Worm (Caenorhabditis elegans): ENCODE measurements around the gene F21C10.3.

F21C10.3 gene

ce11 chrV:9098280-9098973 lies 29.4 kb upstream of the F21C10.3 start, which contains the start of gene F21C10.9:
Gene F21C10.9 (minus strand): TSS chrV:9098696.
- TF ChIP-seq hmg-4 (GFP tag; optimal IDR thresholded peaks at IDR 0.05), result no peak
- TF ChIP-seq pes-1 (GFP tag; IDR thresholded peaks at IDR 0.05), result no peak
- no peak for TF ChIP-seq ets-7 (tag; optimal IDR thresholded peaks at IDR 0.05)
- no peak for TF ChIP-seq hmbx-1 (tag; optimal IDR thresholded peaks at IDR 0.05)
- no peak for TF ChIP-seq ama-1 (optimal IDR thresholded peaks at IDR 0.05)
- TF ChIP-seq hnd-1 (tag; optimal IDR thresholded peaks at IDR 0.05), result no peak
- no peak for TF ChIP-seq scrt-1 (GFP tag; IDR thresholded peaks at IDR 0.05)
- TF ChIP-seq flt-1 (GFP tag; IDR thresholded peaks at IDR 0.05), result no peak
- no peak for TF ChIP-seq tra-4 (tag; optimal IDR thresholded peaks at IDR 0.05)
- TF ChIP-seq ceh-36 (tag; optimal IDR thresholded peaks at IDR 0.05), result no peak
- TF ChIP-seq aly-1 (tag; optimal IDR thresholded peaks at IDR 0.05), result no peak
- no peak for TF ChIP-seq tbx-11 (GFP tag; IDR thresholded peaks at IDR 0.05)
- no peak for TF ChIP-seq tbx-37 (GFP tag; conservative IDR thresholded peaks at IDR 0.05)
- TF ChIP-seq F13C5.2 (tag; optimal IDR thresholded peaks at IDR 0.05), result no peak
- TF ChIP-seq sea-1 (GFP tag; conservative IDR thresholded peaks at IDR 0.05), result no peak
- no peak for TF ChIP-seq B0310.2 (tag; optimal IDR thresholded peaks at IDR 0.05)
- TF ChIP-seq ceh-13 (GFP tag; optimal IDR thresholded peaks at IDR 0.05), result no peak

DNA sequence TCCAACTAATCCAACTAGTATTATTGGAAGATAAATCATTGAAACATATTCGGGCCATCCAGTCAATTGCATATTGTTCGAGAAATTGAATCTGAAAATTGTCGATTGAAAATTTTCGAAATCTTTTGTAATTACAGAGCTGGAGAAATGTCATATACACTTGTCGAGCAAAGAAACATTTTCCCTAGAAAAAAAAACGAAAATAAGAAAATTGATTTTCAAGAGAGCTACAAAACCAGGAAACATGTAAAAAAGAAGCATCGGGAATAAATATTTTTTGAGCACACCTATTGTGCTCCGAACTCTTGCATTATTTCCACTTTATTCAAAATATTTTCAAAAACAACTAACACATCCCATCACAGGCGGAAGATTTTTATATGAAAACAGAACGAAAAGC lies 26.8 kb upstream of the F21C10.3 start, which contains the start of gene frpr-6:
Gene frpr-6, minus strand, starts transcription at position 101 of the 400 bp plus-strand sequence.
- TF ChIP-seq flt-1 (GFP tag; IDR thresholded peaks at IDR 0.05) (no peak), ets-7 (tag; optimal IDR thresholded peaks at IDR 0.05) (no peak), scrt-1 (GFP tag; IDR thresholded peaks at IDR 0.05) (no peak), hmg-4 (GFP tag; optimal IDR thresholded peaks at IDR 0.05) (no peak), ceh-13 (GFP tag; optimal IDR thresholded peaks at IDR 0.05) (no peak), tbx-37 (GFP tag; conservative IDR thresholded peaks at IDR 0.05) (no peak), hnd-1 (tag; optimal IDR thresholded peaks at IDR 0.05) (no peak), aly-1 (tag; optimal IDR thresholded peaks at IDR 0.05) (no peak), ceh-36 (tag; optimal IDR thresholded peaks at IDR 0.05) (no peak), tra-4 (tag; optimal IDR thresholded peaks at IDR 0.05) (no peak), pes-1 (GFP tag; IDR thresholded peaks at IDR 0.05) (no peak), tbx-11 (GFP tag; IDR thresholded peaks at IDR 0.05) (no peak), sea-1 (GFP tag; conservative IDR thresholded peaks at IDR 0.05) (no peak)

DNA sequence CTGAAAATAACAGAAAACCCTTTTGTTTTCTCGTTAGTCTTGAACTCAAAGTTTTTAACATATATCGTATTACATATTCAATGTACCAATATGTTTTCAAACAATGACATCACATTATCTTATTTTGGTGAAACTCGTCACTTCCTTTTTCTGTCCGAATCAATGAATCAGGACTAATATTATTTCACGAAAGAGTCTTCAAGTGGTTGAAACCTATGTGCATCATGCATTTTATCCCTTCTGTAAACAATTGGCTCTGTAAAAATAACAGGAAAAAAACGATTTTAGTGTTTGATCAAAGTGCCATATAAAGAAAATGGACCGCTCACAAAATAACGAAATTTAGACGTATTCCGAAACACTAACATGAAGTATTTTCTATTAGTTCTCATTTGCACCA lies 19.7 kb upstream of the F21C10.3 start, which contains the start of gene F21C10.18:
Gene F21C10.18, plus strand, starts transcription at position 301 of the 400 bp plus-strand sequence.
- TF ChIP-seq hnd-1 (tag; optimal IDR thresholded peaks at IDR 0.05), result no peak
- no peak for TF ChIP-seq ceh-36 (tag; optimal IDR thresholded peaks at IDR 0.05)
- no peak for TF ChIP-seq tbx-11 (GFP tag; IDR thresholded peaks at IDR 0.05)
- TF ChIP-seq aly-1 (tag; optimal IDR thresholded peaks at IDR 0.05), result no peak
- TF ChIP-seq hmg-4 (GFP tag; optimal IDR thresholded peaks at IDR 0.05), result no peak
- TF ChIP-seq ama-1 (optimal IDR thresholded peaks at IDR 0.05), result no peak
- TF ChIP-seq flt-1 (GFP tag; IDR thresholded peaks at IDR 0.05), result no peak
- no peak for TF ChIP-seq ets-7 (tag; optimal IDR thresholded peaks at IDR 0.05)
- no peak for TF ChIP-seq tbx-37 (GFP tag; conservative IDR thresholded peaks at IDR 0.05)
- TF ChIP-seq sea-1 (GFP tag; conservative IDR thresholded peaks at IDR 0.05), result no peak

ce11 chrV:9109281-9109680 lies 18.6 kb upstream of the F21C10.3 start, which contains the start of gene pqn-31:
Gene pqn-31 (plus strand): TSS chrV:9109581.
- no peak for TF ChIP-seq aly-1 (tag; optimal IDR thresholded peaks at IDR 0.05)
- TF ChIP-seq hnd-1 (tag; optimal IDR thresholded peaks at IDR 0.05), result no peak
- no peak for TF ChIP-seq ceh-36 (tag; optimal IDR thresholded peaks at IDR 0.05)
- no peak for TF ChIP-seq B0310.2 (tag; optimal IDR thresholded peaks at IDR 0.05)

DNA sequence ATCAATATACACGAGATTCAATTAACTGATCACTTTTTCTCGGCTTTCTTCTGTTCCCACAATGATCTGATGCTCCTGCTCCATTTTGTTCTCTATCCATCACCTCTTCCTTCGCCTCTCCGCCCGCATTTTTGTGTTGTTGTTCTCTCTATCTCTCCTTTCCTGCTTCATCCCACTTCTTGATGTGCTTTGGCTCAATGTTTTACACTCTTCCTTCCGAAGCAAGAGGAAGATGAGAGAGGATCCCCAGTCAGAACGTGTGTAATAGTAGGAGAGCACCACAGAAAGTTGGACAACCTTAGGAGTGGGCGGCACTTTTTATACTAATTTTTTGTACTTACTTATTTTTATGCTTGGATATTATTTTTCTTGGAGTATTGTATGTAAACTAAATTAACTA lies 15.9 kb upstream of the F21C10.3 start:
- TF ChIP-seq tra-4 (tag; optimal IDR thresholded peaks at IDR 0.05), result no peak
- no peak for TF ChIP-seq ama-1 (optimal IDR thresholded peaks at IDR 0.05)
- no peak for TF ChIP-seq hnd-1 (tag; optimal IDR thresholded peaks at IDR 0.05)
- TF ChIP-seq ets-7 (tag; optimal IDR thresholded peaks at IDR 0.05), result no peak
- TF ChIP-seq flt-1 (GFP tag; IDR thresholded peaks at IDR 0.05), result no peak
- TF ChIP-seq tbx-37 (GFP tag; conservative IDR thresholded peaks at IDR 0.05), result no peak
- TF ChIP-seq pes-1 (GFP tag; IDR thresholded peaks at IDR 0.05), result no peak
- no peak for TF ChIP-seq ceh-36 (tag; optimal IDR thresholded peaks at IDR 0.05)
- no peak for TF ChIP-seq scrt-1 (GFP tag; IDR thresholded peaks at IDR 0.05)
- no peak for TF ChIP-seq ceh-13 (GFP tag; optimal IDR thresholded peaks at IDR 0.05)
- no peak for TF ChIP-seq aly-1 (tag; optimal IDR thresholded peaks at IDR 0.05)
- no peak for TF ChIP-seq F13C5.2 (tag; optimal IDR thresholded peaks at IDR 0.05)
- TF ChIP-seq hmbx-1 (tag; optimal IDR thresholded peaks at IDR 0.05), result no peak
- TF ChIP-seq sea-1 (GFP tag; conservative IDR thresholded peaks at IDR 0.05), result no peak
- TF ChIP-seq B0310.2 (tag; optimal IDR thresholded peaks at IDR 0.05), result no peak
- no peak for TF ChIP-seq tbx-11 (GFP tag; IDR thresholded peaks at IDR 0.05)
- TF ChIP-seq hmg-4 (GFP tag; optimal IDR thresholded peaks at IDR 0.05), result no peak

ce11 chrV:9112467-9112866 lies 15.4 kb upstream of the F21C10.3 start, which contains the start of gene F21C10.7:
Gene F21C10.7 (plus strand): TSS chrV:9112767.
- TF ChIP-seq tbx-37 (GFP tag; conservative IDR thresholded peaks at IDR 0.05) (no peak), B0310.2 (tag; optimal IDR thresholded peaks at IDR 0.05) (no peak), pes-1 (GFP tag; IDR thresholded peaks at IDR 0.05) (no peak), F13C5.2 (tag; optimal IDR thresholded peaks at IDR 0.05) (no peak), hmg-4 (GFP tag; optimal IDR thresholded peaks at IDR 0.05) (no peak)

DNA sequence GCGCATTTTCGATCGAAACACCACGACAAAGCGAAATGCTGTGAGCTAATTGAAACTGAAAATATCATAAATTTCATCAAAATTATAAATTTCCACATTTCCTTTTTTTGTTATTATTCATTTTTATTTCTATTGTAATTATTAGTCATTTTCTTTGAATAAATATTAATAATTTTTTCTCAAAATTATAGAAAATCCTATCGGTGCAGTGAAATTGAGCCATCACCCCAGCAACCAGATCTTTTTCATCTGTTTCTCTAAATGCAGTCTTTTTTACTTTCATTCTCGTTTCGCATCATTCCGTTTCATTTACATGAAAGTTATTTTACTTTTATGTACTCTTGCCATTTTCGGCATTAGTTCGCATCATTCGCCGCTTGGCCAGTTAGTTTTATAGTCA lies 5.9 kb upstream of the F21C10.3 start, which contains the start of gene F21C10.13:
Gene F21C10.13, plus strand, starts transcription at position 301 of the 400 bp plus-strand sequence.
- TF ChIP-seq scrt-1 (GFP tag; IDR thresholded peaks at IDR 0.05) (no peak), ceh-36 (tag; optimal IDR thresholded peaks at IDR 0.05) (no peak), tbx-37 (GFP tag; conservative IDR thresholded peaks at IDR 0.05) (no peak), ama-1 (optimal IDR thresholded peaks at IDR 0.05) (no peak), F13C5.2 (tag; optimal IDR thresholded peaks at IDR 0.05) (no peak), B0310.2 (tag; optimal IDR thresholded peaks at IDR 0.05) (no peak), hmbx-1 (tag; optimal IDR thresholded peaks at IDR 0.05) (no peak)
